Fruit fly (Drosophila melanogaster): Measurements from ENCODE around the gene CG3610.

DNA sequence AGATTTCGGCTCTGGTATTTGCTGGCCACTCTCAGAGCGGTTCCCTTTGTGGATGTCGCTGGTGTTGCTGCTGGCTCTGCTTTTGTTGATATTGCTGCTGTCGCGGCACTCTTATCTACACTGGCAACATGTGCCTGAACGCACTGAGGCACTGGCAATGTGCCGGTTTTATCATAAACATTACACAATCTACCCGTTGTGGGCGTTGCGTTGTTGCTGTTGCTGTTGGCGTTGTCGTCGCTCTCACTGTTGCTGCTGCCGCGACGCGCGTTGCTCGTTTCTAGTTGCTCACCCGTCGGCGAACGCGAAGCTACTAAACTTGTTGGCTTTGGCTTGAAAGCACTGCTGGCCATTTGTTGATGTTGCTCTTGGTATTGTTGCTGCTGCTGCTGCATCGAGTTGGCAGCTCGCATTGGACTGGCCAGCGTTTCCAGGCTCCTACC lies 25.1 kb upstream of the CG3610 start:
- TF ChIP-seq fru (GFP tag; optimal IDR thresholded peaks at IDR 0.05) = no peak
- TF ChIP-seq foxo (GFP tag; optimal IDR thresholded peaks at IDR 0.05) = no peak
- no peak for TF ChIP-seq h (GFP tag; optimal IDR thresholded peaks at IDR 0.05)
- no peak for TF ChIP-seq usp (GFP tag; optimal IDR thresholded peaks at IDR 0.05)
- no peak for TF ChIP-seq sage (GFP tag; optimal IDR thresholded peaks at IDR 0.05)
- no peak for TF ChIP-seq br (GFP tag; optimal IDR thresholded peaks at IDR 0.05)
- TF ChIP-seq psq (GFP tag; optimal IDR thresholded peaks at IDR 0.05) = no peak
- TF ChIP-seq pan (optimal IDR thresholded peaks at IDR 0.05) = no peak
- no peak for TF ChIP-seq sv (GFP tag; optimal IDR thresholded peaks at IDR 0.05)
- TF ChIP-seq woc (GFP tag; optimal IDR thresholded peaks at IDR 0.05) = no peak
- no peak for TF ChIP-seq N (GFP tag; optimal IDR thresholded peaks at IDR 0.05)
- TF ChIP-seq dsf (GFP tag; optimal IDR thresholded peaks at IDR 0.05; ENCODE audit: borderline replicate concordance) = no peak

All from whole organism, wandering third instar larva.